Worm (Caenorhabditis elegans) whole organism, L4 larva: ENCODE results near the gene col-163.

Experiments
- F10B5.3 ChIP-seq: sonication (generic microtip); optimal IDR thresholded peaks from 2 replicates; lab custom pipeline; 2016; ENCODE audit warnings: mild to moderate bottlenecking, missing genetic modification characterization, missing compliant biosample characterization
- T20F7.1 ChIP-seq: fragments of 200-800 bp; sonication (Bioruptor generic); optimal IDR thresholded peaks from 2 replicates; lab custom pipeline; 2018; ENCODE audit warnings: mild to moderate bottlenecking, missing genetic modification characterization, missing compliant biosample characterization
- ZK337.2 ChIP-seq: fragments of 200-800 bp; sonication (Bioruptor generic); IDR thresholded peaks from 2 replicates; pipeline ENCODE4 v1.3.6; 2022; ENCODE audit warnings: missing genetic modification reagents, missing genetic modification characterization, missing compliant biosample characterization
- ZK546.5 ChIP-seq, 2 experiments: sonication (generic microtip); optimal IDR thresholded peaks; 2 replicates each; lab custom pipeline; 2017; ENCODE audit warnings: missing biosample characterization in 2 of 2, missing genetic modification characterization in 2 of 2
- aha-1 ChIP-seq: fragments of 150-350 bp; peaks from one replicate; lab custom pipeline; 2014; ENCODE audit warnings: missing biosample characterization, missing genetic modification characterization
- arid-1 ChIP-seq: fragments of 200-800 bp; sonication (Bioruptor generic); conservative IDR thresholded peaks from 2 replicates; pipeline ENCODE4 v1.3.6; 2022; ENCODE audit warnings: missing genetic modification reagents, missing genetic modification characterization, missing compliant biosample characterization
- ceh-28 ChIP-seq: fragments of 150-350 bp; optimal IDR thresholded peaks from 2 replicates; lab custom pipeline; 2014; ENCODE audit warnings: missing biosample characterization, missing genetic modification reagents, missing genetic modification characterization
- ceh-44 ChIP-seq: fragments of 200-800 bp; sonication (Bioruptor generic); IDR thresholded peaks from 2 replicates; pipeline ENCODE4 v1.3.6; 2022; ENCODE audit warnings: missing genetic modification reagents, missing genetic modification characterization, missing compliant biosample characterization
- ces-1 ChIP-seq: fragments of 150-350 bp; sonication (generic microtip); optimal IDR thresholded peaks from 4 replicates; lab custom pipeline; 2014; ENCODE audit warnings: missing biosample characterization, missing genetic modification reagents, missing genetic modification characterization
- daf-19 ChIP-seq: fragments of 200-800 bp; sonication (Bioruptor generic); conservative IDR thresholded peaks from 2 replicates; pipeline ENCODE4 v1.3.6; 2022; ENCODE audit warnings: missing genetic modification characterization, missing compliant biosample characterization
- dpl-1 ChIP-seq: fragments of 150-350 bp; optimal IDR thresholded peaks from 2 replicates; lab custom pipeline; 2014; ENCODE audit warnings: missing biosample characterization, missing genetic modification reagents, missing genetic modification characterization
- dve-1 ChIP-seq: sonication (generic microtip); optimal IDR thresholded peaks from 2 replicates; lab custom pipeline; 2017; ENCODE audit warnings: antibody characterized with exemption, mild to moderate bottlenecking, missing genetic modification characterization, missing compliant biosample characterization; ENCODE audit not compliant: insufficient read depth
- hlh-11 ChIP-seq: fragments of 200-800 bp; sonication (Bioruptor generic); optimal IDR thresholded peaks from 2 replicates; lab custom pipeline; 2018; ENCODE audit warnings: mild to moderate bottlenecking, missing genetic modification characterization, missing compliant biosample characterization
- lin-13 ChIP-seq: fragments of 150-350 bp; optimal IDR thresholded peaks from 2 replicates; lab custom pipeline; 2014; ENCODE audit warnings: missing biosample characterization, missing genetic modification reagents, missing genetic modification characterization
- lin-29 ChIP-seq: fragments of 200-800 bp; sonication (Bioruptor generic); IDR thresholded peaks from 2 replicates; pipeline ENCODE4 v1.3.6; 2022; ENCODE audit warnings: missing genetic modification reagents, missing genetic modification characterization, missing compliant biosample characterization
- madf-9 ChIP-seq: fragments of 200-800 bp; sonication (Bioruptor generic); conservative IDR thresholded peaks from 2 replicates; pipeline ENCODE4 v1.3.6; 2022; ENCODE audit warnings: missing genetic modification reagents, missing genetic modification characterization, missing compliant biosample characterization
- mdt-29 ChIP-seq: fragments of 200-800 bp; sonication (Bioruptor generic); IDR thresholded peaks from 2 replicates; pipeline ENCODE4 v1.3.6; 2022; ENCODE audit warnings: missing genetic modification reagents, missing genetic modification characterization, missing compliant biosample characterization
- nhr-48 ChIP-seq: sonication (generic microtip); optimal IDR thresholded peaks from 2 replicates; lab custom pipeline; 2016; ENCODE audit warnings: mild to moderate bottlenecking, missing genetic modification characterization, missing compliant biosample characterization
- nhr-76 ChIP-seq: fragments of 150-350 bp; optimal IDR thresholded peaks from 2 replicates; lab custom pipeline; 2014; ENCODE audit warnings: missing biosample characterization, missing genetic modification characterization
- pqm-1 ChIP-seq: sonication (generic microtip); optimal IDR thresholded peaks from 2 replicates; lab custom pipeline; 2017; ENCODE audit warnings: missing biosample characterization, missing genetic modification characterization
- rbr-2 ChIP-seq: sonication (generic microtip); optimal IDR thresholded peaks from 2 replicates; lab custom pipeline; 2016; ENCODE audit warnings: missing genotype, missing genetic modification characterization, missing compliant biosample characterization
- set-16 ChIP-seq: fragments of 200-800 bp; sonication (Bioruptor generic); IDR thresholded peaks from 2 replicates; pipeline ENCODE4 v1.3.6; 2022; ENCODE audit warnings: missing genetic modification reagents, missing genetic modification characterization, missing compliant biosample characterization
- tag-97 ChIP-seq: fragments of 200-800 bp; sonication (Bioruptor generic); IDR thresholded peaks from 2 replicates; pipeline ENCODE4 v1.3.6; 2022; ENCODE audit warnings: missing genetic modification characterization, missing compliant biosample characterization
- tra-1 ChIP-seq: fragments of 200-800 bp; sonication (Bioruptor generic); IDR thresholded peaks from 2 replicates; pipeline ENCODE4 v1.3.6; 2022; ENCODE audit warnings: missing genetic modification reagents, missing genetic modification characterization, missing compliant biosample characterization
- unc-130 ChIP-seq: sonication (generic microtip); optimal IDR thresholded peaks from 2 replicates; lab custom pipeline; 2016; ENCODE audit warnings: missing genetic modification reagents, missing genetic modification characterization, missing compliant biosample characterization
- unc-39 ChIP-seq: sonication (generic microtip); optimal IDR thresholded peaks from 2 replicates; lab custom pipeline; 2017; ENCODE audit warnings: missing biosample characterization, missing genetic modification characterization
- unc-62 ChIP-seq, 3 experiments: fragments of 150-350 bp in 1 of 3; sonication (generic microtip); optimal IDR thresholded peaks in 2 of 3; peaks in 1 of 3; 1 replicate in 1 of 3; 2 replicates in 2 of 3; lab custom pipeline; 2014 to 2017; ENCODE audit warnings: missing biosample characterization in 3 of 3, missing genetic modification characterization in 3 of 3, missing genetic modification reagents in 3 of 3, missing genotype in 1 of 3
- vab-7 ChIP-seq: fragments of 200-800 bp; sonication (Bioruptor generic); IDR thresholded peaks from 2 replicates; pipeline ENCODE4 v1.3.6; 2022; ENCODE audit warnings: missing genetic modification reagents, missing genetic modification characterization, missing compliant biosample characterization

The col-163 gene

DNA sequence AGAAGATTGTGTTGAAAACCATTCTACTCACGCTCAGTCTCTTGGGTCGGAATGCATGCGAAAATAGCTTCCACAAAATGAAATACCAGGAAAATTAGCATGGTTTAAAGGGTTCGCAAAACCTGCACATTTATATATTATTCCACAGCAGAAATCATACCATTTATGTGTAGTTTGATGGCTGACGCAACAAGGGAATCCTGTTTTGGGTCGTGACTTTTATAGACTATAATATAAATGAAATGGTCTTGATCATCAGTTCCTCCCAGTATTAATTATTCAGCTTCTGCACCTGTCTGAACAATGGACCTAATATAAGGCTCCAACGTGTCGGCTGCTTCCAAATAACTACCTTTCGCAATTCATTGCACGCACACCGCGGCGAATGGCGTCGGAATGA is 23.2 kb downstream of the col-163 start, which contains the start of gene F46B3.8:
F46B3.8 (minus strand) TSS at position 101 of the 400 bp plus-strand sequence.
- no peak for TF ChIP-seq tra-1 (GFP tag; lab: Robert Waterston, UW)
- TF ChIP-seq ceh-44, result no peak
- TF ChIP-seq arid-1 (GFP tag; lab: Robert Waterston, UW), result no peak
- TF ChIP-seq tag-97 (GFP tag; lab: Robert Waterston, UW), result no peak
- no peak for TF ChIP-seq unc-130 (GFP tag; lab: Kevin White, UChicago)
- no peak for TF ChIP-seq lin-29 (GFP tag; lab: Robert Waterston, UW)
- TF ChIP-seq T20F7.1 (GFP tag; lab: Kevin White, UChicago), result no peak

ce11 chrV:20625260-20625659 is 25.4 kb downstream of the col-163 start:
- TF ChIP-seq dve-1 (tag; lab: Kevin White, UChicago) (no peak), unc-39 (tag; lab: Kevin White, UChicago) (no peak), ZK337.2 (GFP tag; lab: Robert Waterston, UW) (no peak), vab-7 (GFP tag; lab: Robert Waterston, UW) (no peak), pqm-1 (tag; lab: Kevin White, UChicago) (no peak), dpl-1 (GFP tag; lab: Kevin White, UChicago) (no peak), rbr-2 (no peak), unc-62 (GFP tag; optimal IDR thresholded peaks at IDR 0.05 in 1 of 2; lab: Kevin White, UChicago) (peak in 1 of 2 experiments; percentile 95), unc-62 (tag; optimal IDR thresholded peaks at IDR 0.05; lab: Kevin White, UChicago) (no peak), mdt-29 (GFP tag; lab: Robert Waterston, UW) (no peak)

ce11 chrV:20626043-20626761 is 26.3 kb downstream of the col-163 start, which contains the start of the genes F46B3.9 and srz-18:
Gene F46B3.9, minus strand, starts transcription at chrV:20626143.
Gene srz-18, plus strand, starts transcription at chrV:20626711.
- TF ChIP-seq arid-1 (GFP tag; lab: Robert Waterston, UW), result no peak
- TF ChIP-seq nhr-48 (tag; lab: Kevin White, UChicago), result no peak
- TF ChIP-seq ZK546.5 (tag; optimal IDR thresholded peaks at IDR 0.05; lab: Kevin White, UChicago), result no peak
- TF ChIP-seq ceh-28 (tag; lab: Kevin White, UChicago), result no peak
- no peak for TF ChIP-seq F10B5.3
- peak; percentile 30 for TF ChIP-seq aha-1 (tag; lab: Kevin White, UChicago)
- no peak for TF ChIP-seq hlh-11 (tag; lab: Kevin White, UChicago)

DNA sequence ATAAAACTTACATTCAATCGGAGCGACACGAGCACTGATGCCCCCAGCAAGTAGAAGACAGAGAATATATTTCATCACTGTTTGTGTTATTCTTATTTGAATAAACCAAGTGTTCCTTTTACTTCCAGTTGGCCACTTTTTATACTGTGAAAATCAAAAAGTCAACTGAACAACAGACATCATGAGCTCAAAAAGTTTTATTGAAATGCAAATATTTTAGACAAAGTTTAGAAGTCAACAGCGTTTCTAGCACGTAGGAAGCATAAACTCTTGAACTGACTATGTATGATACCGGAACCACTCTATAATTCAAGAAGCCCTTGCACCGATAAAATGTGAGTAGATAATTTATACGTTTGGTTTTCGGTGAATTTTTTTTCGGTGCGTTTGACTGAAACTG is 31.4 kb downstream of the col-163 start, which contains the start of gene F46B3.14:
F46B3.14 (minus strand) TSS at position 101 of the 400 bp plus-strand sequence.
- TF ChIP-seq nhr-48 (tag; lab: Kevin White, UChicago) (no peak), nhr-76 (tag; lab: Kevin White, UChicago) (no peak), ceh-28 (tag; lab: Kevin White, UChicago) (no peak)

DNA sequence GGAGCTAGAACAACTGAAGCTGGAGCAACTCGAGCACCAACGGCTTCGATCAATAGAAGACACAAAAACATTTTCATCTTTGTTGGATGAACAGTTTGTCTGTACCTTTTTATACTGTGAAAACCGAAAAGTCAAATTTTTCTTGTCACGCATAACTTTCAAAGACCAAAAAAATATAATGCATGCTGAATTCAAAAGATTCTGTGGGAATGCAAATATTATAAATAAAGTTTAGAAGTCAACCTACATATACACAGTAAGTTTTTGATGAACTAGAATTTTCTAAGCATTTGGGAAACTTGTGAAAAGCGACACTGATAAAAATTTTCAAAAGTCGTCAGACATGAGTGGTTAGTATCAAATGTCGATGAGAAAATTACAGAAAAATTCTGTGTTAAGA is 33.7 kb downstream of the col-163 start, which contains the start of gene F46B3.15:
F46B3.15 (minus strand) TSS at position 101 of the 400 bp plus-strand sequence.
- TF ChIP-seq madf-9 (GFP tag; lab: Robert Waterston, UW) (no peak), set-16 (GFP tag; lab: Robert Waterston, UW) (no peak), dpl-1 (GFP tag; lab: Kevin White, UChicago) (no peak)

DNA sequence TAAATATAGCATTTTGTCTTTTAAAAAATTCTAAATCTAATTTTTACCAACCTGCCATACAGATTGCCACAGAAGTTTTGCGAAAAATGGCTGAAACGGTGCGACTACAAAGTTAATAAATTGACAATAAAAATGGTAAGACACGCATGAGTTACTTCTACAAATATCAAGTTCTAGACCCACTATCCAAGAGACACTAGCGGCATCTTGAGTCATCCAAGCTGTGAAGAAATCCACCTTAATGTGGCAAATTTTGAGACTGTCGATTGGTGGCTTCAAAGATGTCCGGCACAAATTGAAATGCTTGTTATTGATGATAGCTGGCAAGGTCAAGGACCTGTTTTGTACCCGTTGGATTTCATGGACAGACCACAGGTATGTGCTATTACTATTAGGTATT is 34.4 kb downstream of the col-163 start, which contains the start of gene F46B3.16:
F46B3.16 (plus strand) TSS at position 301 of the 400 bp plus-strand sequence.
- TF ChIP-seq ces-1 (GFP tag; lab: Kevin White, UChicago) (no peak), lin-13 (GFP tag; lab: Kevin White, UChicago) (no peak), daf-19 (GFP tag; lab: Robert Waterston, UW) (no peak)
